Worm (Caenorhabditis elegans) whole organism, L2 larva: Measurements from ENCODE around the gene C02B8.6.

Experiments used
- alr-1 ChIP-seq: fragments of 150-350 bp; optimal IDR thresholded peaks from 2 replicates; lab custom pipeline; 2014; ENCODE audit warnings: missing biosample characterization, missing genetic modification characterization
- aly-2 ChIP-seq: fragments of 150-350 bp; optimal IDR thresholded peaks from 2 replicates; lab custom pipeline; 2014; ENCODE audit warnings: missing biosample characterization, missing genetic modification characterization
- dmd-4 ChIP-seq: sonication (generic microtip); optimal IDR thresholded peaks from 2 replicates; lab custom pipeline; 2017; ENCODE audit warnings: missing biosample characterization, missing genetic modification characterization
- mab-5 ChIP-seq: fragments of 150-350 bp; optimal IDR thresholded peaks from 2 replicates; lab custom pipeline; 2014; ENCODE audit warnings: missing biosample characterization, missing genetic modification characterization
- nhr-10 ChIP-seq: sonication (generic microtip); optimal IDR thresholded peaks from 2 replicates; lab custom pipeline; 2017; ENCODE audit warnings: missing biosample characterization, missing genetic modification characterization
- ztf-11 ChIP-seq: sonication (generic microtip); optimal IDR thresholded peaks from 2 replicates; lab custom pipeline; 2017; ENCODE audit warnings: missing biosample characterization, missing genetic modification characterization

- TF ChIP-seq aly-2 (tag; lab: Kevin White, UChicago) (no peak), dmd-4 (no peak), mab-5 (tag; lab: Kevin White, UChicago) (no peak), ztf-11 (tag; lab: Kevin White, UChicago) (no peak), alr-1 (tag; lab: Kevin White, UChicago) (no peak), nhr-10 (tag; lab: Kevin White, UChicago) (no peak)
Measured at ce11 chrX:8173610-8174009, 37.5 kb upstream of the C02B8.6 start, which contains the start of gene C17H11.1.
